Worm (Caenorhabditis elegans) whole organism, L4 larva: ENCODE measurements around the gene ZK1055.6.

Experiments used
- T20F7.1 ChIP-seq: fragments of 200-800 bp; sonication (Bioruptor generic); optimal IDR thresholded peaks from 2 replicates; lab custom pipeline; 2018; ENCODE audit warnings: mild to moderate bottlenecking, missing genetic modification characterization, missing compliant biosample characterization
- jun-1 ChIP-seq: fragments of 150-350 bp; optimal IDR thresholded peaks from 2 replicates; lab custom pipeline; 2014; ENCODE audit warnings: missing biosample characterization, missing genetic modification reagents, missing genetic modification characterization
- lin-13 ChIP-seq: fragments of 150-350 bp; optimal IDR thresholded peaks from 2 replicates; lab custom pipeline; 2014; ENCODE audit warnings: missing biosample characterization, missing genetic modification reagents, missing genetic modification characterization
- mdl-1 ChIP-seq, 2 experiments: fragments of 150-350 bp in 1 of 2; sonication (generic microtip) in 1 of 2; optimal IDR thresholded peaks; 2 replicates each; lab custom pipeline; 2014 to 2017; ENCODE audit warnings: missing biosample characterization in 2 of 2, missing genetic modification characterization in 2 of 2
- snpc-4 ChIP-seq: fragments of 150-350 bp; optimal IDR thresholded peaks from 2 replicates; lab custom pipeline; 2014; ENCODE audit warnings: missing biosample characterization, missing genetic modification characterization

- TF ChIP-seq lin-13, result no peak
- no peak for TF ChIP-seq jun-1 (tag; lab: Kevin White, UChicago)
- no peak for TF ChIP-seq T20F7.1 (GFP tag; lab: Kevin White, UChicago)
- no peak for TF ChIP-seq snpc-4 (tag; lab: Kevin White, UChicago)
- no peak for TF ChIP-seq mdl-1 (tag; optimal IDR thresholded peaks at IDR 0.05; lab: Kevin White, UChicago)
Measured at ce11 chrV:6614968-6615367, 12.6 kb upstream of the ZK1055.6 start.
